Fruit fly (Drosophila melanogaster) whole organism, embryonic: ENCODE measurements around the gene CG10993.

Experiments used
- Adf1 ChIP-seq: fragments of 200-800 bp; sonication (Bioruptor generic); IDR thresholded peaks from 2 replicates; pipeline ENCODE4 v1.3.6; 2022; ENCODE audit warnings: missing biosample characterization, missing genetic modification characterization
- Atf-2 ChIP-seq: fragments of 200-800 bp; sonication (Bioruptor generic); optimal IDR thresholded peaks from 2 replicates; lab custom pipeline; 2016; ENCODE audit warnings: missing biosample characterization, missing genetic modification characterization
- BtbVII ChIP-seq: fragments of 200-800 bp; sonication (Bioruptor generic); optimal IDR thresholded peaks from 3 replicates; lab custom pipeline; 2017; ENCODE audit warnings: missing biosample characterization, mild to moderate bottlenecking, missing genetic modification characterization
- CG10565 ChIP-seq: fragments of 200-800 bp; sonication (Bioruptor generic); optimal IDR thresholded peaks from 3 replicates; lab custom pipeline; 2016; ENCODE audit warnings: missing biosample characterization, mild to moderate bottlenecking, missing genetic modification characterization
- CG11398 ChIP-seq: fragments of 200-800 bp; sonication (Bioruptor generic); optimal IDR thresholded peaks from 2 replicates; lab custom pipeline; 2016; ENCODE audit warnings: missing biosample characterization, missing genetic modification characterization
- CG12071 ChIP-seq: fragments of 200-800 bp; sonication (Bioruptor generic); optimal IDR thresholded peaks from 3 replicates; lab custom pipeline; 2018; ENCODE audit warnings: missing biosample characterization, mild to moderate bottlenecking, missing genetic modification characterization
- CG12104 ChIP-seq: fragments of 200-800 bp; sonication (Bioruptor generic); optimal IDR thresholded peaks from 3 replicates; lab custom pipeline; 2016; ENCODE audit warnings: missing biosample characterization, missing genetic modification characterization
- CG12744 ChIP-seq: fragments of 200-800 bp; sonication (Bioruptor generic); optimal IDR thresholded peaks from 2 replicates; lab custom pipeline; 2016; ENCODE audit warnings: missing biosample characterization, missing genetic modification characterization
- CG14667 ChIP-seq: fragments of 200-800 bp; sonication (Bioruptor generic); IDR thresholded peaks from 2 replicates; pipeline ENCODE4 v1.3.6; 2022; ENCODE audit warnings: missing biosample characterization, missing genetic modification characterization
- CG14860 ChIP-seq: fragments of 200-800 bp; sonication (Bioruptor generic); IDR thresholded peaks from 3 replicates; pipeline ENCODE4 v1.3.6; 2022; ENCODE audit warnings: missing biosample characterization, missing genetic modification characterization; ENCODE audit not compliant: partially characterized antibody
- CG14965 ChIP-seq: fragments of 200-800 bp; sonication (Bioruptor generic); optimal IDR thresholded peaks from 2 replicates; lab custom pipeline; 2016; ENCODE audit warnings: missing biosample characterization, missing genetic modification characterization, borderline replicate concordance
- CG17361 ChIP-seq: fragments of 200-800 bp; sonication (Bioruptor generic); IDR thresholded peaks from 3 replicates; pipeline ENCODE4 v1.3.6; 2022; ENCODE audit warnings: missing biosample characterization, missing genetic modification characterization
- CG17612 ChIP-seq: fragments of 200-800 bp; sonication (Bioruptor generic); IDR thresholded peaks from 2 replicates; pipeline ENCODE4 v1.3.6; 2022; ENCODE audit warnings: missing biosample characterization, missing genetic modification characterization
- CG17829 ChIP-seq: fragments of 200-800 bp; optimal IDR thresholded peaks from 2 replicates; lab custom pipeline; 2019; ENCODE audit warnings: missing biosample characterization, mild to moderate bottlenecking, missing genetic modification characterization, moderate library complexity
- CG17912 ChIP-seq: fragments of 200-800 bp; sonication (Bioruptor generic); optimal IDR thresholded peaks from 2 replicates; lab custom pipeline; 2018; ENCODE audit warnings: missing biosample characterization, mild to moderate bottlenecking, missing genetic modification characterization
- CG18599 ChIP-seq: fragments of 200-800 bp; sonication (Bioruptor generic); optimal IDR thresholded peaks from 3 replicates; lab custom pipeline; 2017; ENCODE audit warnings: missing biosample characterization, missing genetic modification characterization, mild to moderate bottlenecking, moderate library complexity, missing genetic modification reagents
- CG2202 ChIP-seq: fragments of 200-800 bp; sonication (Bioruptor generic); optimal IDR thresholded peaks from 2 replicates; lab custom pipeline; 2018; ENCODE audit warnings: missing biosample characterization, mild to moderate bottlenecking, missing genetic modification characterization
- CG2678 ChIP-seq: fragments of 200-800 bp; sonication (Bioruptor generic); optimal IDR thresholded peaks from 3 replicates; lab custom pipeline; 2019; ENCODE audit warnings: missing biosample characterization, mild to moderate bottlenecking, missing genetic modification characterization, moderate library complexity
- CG3995 ChIP-seq: fragments of 200-800 bp; sonication (Bioruptor generic); optimal IDR thresholded peaks from 3 replicates; lab custom pipeline; 2016; ENCODE audit warnings: missing biosample characterization, missing genetic modification characterization
- CG4617 ChIP-seq: fragments of 200-800 bp; sonication (Bioruptor generic); optimal IDR thresholded peaks from 3 replicates; lab custom pipeline; 2016; ENCODE audit warnings: missing biosample characterization, missing genetic modification characterization, borderline replicate concordance
- CG6813 ChIP-seq: fragments of 200-800 bp; sonication (Bioruptor generic); optimal IDR thresholded peaks from 2 replicates; lab custom pipeline; 2017; ENCODE audit warnings: missing biosample characterization, missing genetic modification characterization, mild to moderate bottlenecking, moderate library complexity, missing genetic modification reagents
- CG8388 ChIP-seq: fragments of 200-800 bp; sonication (Bioruptor generic); optimal IDR thresholded peaks from 2 replicates; lab custom pipeline; 2019; ENCODE audit warnings: missing biosample characterization, mild to moderate bottlenecking, missing genetic modification characterization, moderate library complexity
- CG9437 ChIP-seq: fragments of 200-800 bp; sonication (Bioruptor generic); optimal IDR thresholded peaks from 2 replicates; lab custom pipeline; 2018; ENCODE audit warnings: missing biosample characterization, mild to moderate bottlenecking, missing genetic modification characterization
- D19B ChIP-seq: fragments of 200-800 bp; sonication (Bioruptor generic); optimal IDR thresholded peaks from 2 replicates; lab custom pipeline; 2017; ENCODE audit warnings: missing biosample characterization, mild to moderate bottlenecking, missing genetic modification characterization
- Dip2 ChIP-seq: fragments of 200-800 bp; sonication (Bioruptor generic); IDR thresholded peaks from 2 replicates; pipeline ENCODE4 v1.3.6; 2022; ENCODE audit warnings: missing biosample characterization, missing genetic modification characterization
- Doc2 ChIP-seq: fragments of 200-800 bp; sonication (Bioruptor generic); IDR thresholded peaks from 2 replicates; pipeline ENCODE4 v1.3.6; 2022; ENCODE audit warnings: missing biosample characterization, missing genetic modification characterization
- Fer1 ChIP-seq: fragments of 200-800 bp; sonication (Bioruptor generic); optimal IDR thresholded peaks from 2 replicates; lab custom pipeline; 2017; ENCODE audit warnings: missing biosample characterization, mild to moderate bottlenecking, missing genetic modification characterization
- Hand ChIP-seq: fragments of 200-800 bp; sonication (Bioruptor generic); optimal IDR thresholded peaks from 2 replicates; lab custom pipeline; 2017; ENCODE audit warnings: mild to moderate bottlenecking, missing biosample characterization, missing genetic modification reagents, missing genetic modification characterization
- Hmx ChIP-seq: fragments of 200-800 bp; sonication (Bioruptor generic); optimal IDR thresholded peaks from 2 replicates; lab custom pipeline; 2016; ENCODE audit warnings: missing biosample characterization, missing genetic modification characterization
- Hr3 ChIP-seq: fragments of 200-800 bp; sonication (Bioruptor generic); optimal IDR thresholded peaks from 3 replicates; lab custom pipeline; 2016; ENCODE audit warnings: missing biosample characterization, missing genetic modification characterization
- Med ChIP-seq: fragments of 200-800 bp; sonication (Bioruptor generic); peaks from one replicate; lab custom pipeline; 2016; ENCODE audit warnings: missing biosample characterization, missing genetic modification characterization, mild to moderate bottlenecking, inconsistent platforms, moderate library complexity
- Pdp1 ChIP-seq, 2 experiments: fragments of 200-800 bp; sonication (Bioruptor generic); optimal IDR thresholded peaks; 3 replicates each; lab custom pipeline; 2016; ENCODE audit warnings: missing biosample characterization in 2 of 2, missing genetic modification characterization in 2 of 2, mild to moderate bottlenecking in 1 of 2, moderate library complexity in 1 of 2
- Sox100B ChIP-seq: fragments of 200-800 bp; sonication (Bioruptor generic); optimal IDR thresholded peaks from 3 replicates; lab custom pipeline; 2018; ENCODE audit warnings: missing biosample characterization, mild to moderate bottlenecking, missing genetic modification characterization
- Taf1 ChIP-seq: fragments of 200-800 bp; sonication (Bioruptor generic); IDR thresholded peaks from 2 replicates; pipeline ENCODE4 v1.3.6; 2022; ENCODE audit warnings: missing biosample characterization, missing genetic modification characterization
- Trl ChIP-seq, 3 experiments: fragments of >200 bp in 2 of 3; fragments of 200-800 bp in 1 of 3; sonication (Bioruptor generic) in 1 of 3; optimal IDR thresholded peaks; 2 replicates in 1 of 3; 3 replicates in 2 of 3; lab custom pipeline; 2016 to 2017; ENCODE audit warnings: missing biosample characterization in 1 of 3, missing genetic modification characterization in 1 of 3
- ac ChIP-seq: fragments of 200-800 bp; sonication (Bioruptor generic); optimal IDR thresholded peaks from 3 replicates; lab custom pipeline; 2017; ENCODE audit warnings: missing biosample characterization, mild to moderate bottlenecking, missing genetic modification characterization
- bigmax ChIP-seq: fragments of 200-800 bp; sonication (Bioruptor generic); optimal IDR thresholded peaks from 2 replicates; lab custom pipeline; 2018; ENCODE audit warnings: missing biosample characterization, mild to moderate bottlenecking, missing genetic modification characterization
- crp ChIP-seq, 2 experiments: fragments of 200-800 bp; sonication (Bioruptor generic); optimal IDR thresholded peaks; 2 replicates in 1 of 2; 3 replicates in 1 of 2; lab custom pipeline; 2017; ENCODE audit warnings: missing biosample characterization in 2 of 2, missing genetic modification characterization in 2 of 2, mild to moderate bottlenecking in 1 of 2, moderate library complexity in 1 of 2
- en ChIP-seq: fragments of 200-800 bp; sonication (Bioruptor generic); optimal IDR thresholded peaks from 2 replicates; lab custom pipeline; 2016; ENCODE audit warnings: missing biosample characterization, missing genetic modification characterization
- gcm ChIP-seq: fragments of 200-800 bp; sonication (Bioruptor generic); optimal IDR thresholded peaks from 2 replicates; lab custom pipeline; 2019; ENCODE audit warnings: missing biosample characterization, mild to moderate bottlenecking, missing genetic modification characterization, moderate library complexity
- hth ChIP-seq: fragments of >200 bp; optimal IDR thresholded peaks from 2 replicates; lab custom pipeline; 2017; ENCODE audit warnings: inconsistent platforms
- kay ChIP-seq: fragments of 200-800 bp; sonication (Bioruptor generic); optimal IDR thresholded peaks from 2 replicates; lab custom pipeline; 2016; ENCODE audit warnings: missing biosample characterization, missing genetic modification characterization
- nerfin-2 ChIP-seq: fragments of 200-800 bp; sonication (Bioruptor generic); IDR thresholded peaks from 2 replicates; pipeline ENCODE4 v1.3.6; 2022; ENCODE audit warnings: missing biosample characterization, missing genetic modification characterization; ENCODE audit not compliant: partially characterized antibody
- peb ChIP-seq: fragments of 200-800 bp; sonication (Bioruptor generic); IDR thresholded peaks from 2 replicates; pipeline ENCODE4 v1.3.6; 2022; ENCODE audit warnings: missing biosample characterization, missing genetic modification characterization
- slou ChIP-seq: fragments of 200-800 bp; sonication (Bioruptor generic); optimal IDR thresholded peaks from 3 replicates; lab custom pipeline; 2016; ENCODE audit warnings: missing biosample characterization, missing genetic modification characterization
- tin ChIP-seq: fragments of 200-800 bp; sonication (Bioruptor generic); optimal IDR thresholded peaks from 3 replicates; lab custom pipeline; 2016; ENCODE audit warnings: missing biosample characterization, missing genetic modification characterization
- unc-4 ChIP-seq: fragments of 200-800 bp; sonication (Bioruptor generic); IDR thresholded peaks from 2 replicates; pipeline ENCODE4 v1.3.6; 2022; ENCODE audit warnings: missing biosample characterization, missing genetic modification characterization; ENCODE audit not compliant: partially characterized antibody
- wek ChIP-seq: fragments of 200-800 bp; sonication (Bioruptor generic); optimal IDR thresholded peaks from 3 replicates; lab custom pipeline; 2018; ENCODE audit warnings: missing biosample characterization, mild to moderate bottlenecking, missing genetic modification characterization, moderate library complexity

The CG10993 gene

DNA sequence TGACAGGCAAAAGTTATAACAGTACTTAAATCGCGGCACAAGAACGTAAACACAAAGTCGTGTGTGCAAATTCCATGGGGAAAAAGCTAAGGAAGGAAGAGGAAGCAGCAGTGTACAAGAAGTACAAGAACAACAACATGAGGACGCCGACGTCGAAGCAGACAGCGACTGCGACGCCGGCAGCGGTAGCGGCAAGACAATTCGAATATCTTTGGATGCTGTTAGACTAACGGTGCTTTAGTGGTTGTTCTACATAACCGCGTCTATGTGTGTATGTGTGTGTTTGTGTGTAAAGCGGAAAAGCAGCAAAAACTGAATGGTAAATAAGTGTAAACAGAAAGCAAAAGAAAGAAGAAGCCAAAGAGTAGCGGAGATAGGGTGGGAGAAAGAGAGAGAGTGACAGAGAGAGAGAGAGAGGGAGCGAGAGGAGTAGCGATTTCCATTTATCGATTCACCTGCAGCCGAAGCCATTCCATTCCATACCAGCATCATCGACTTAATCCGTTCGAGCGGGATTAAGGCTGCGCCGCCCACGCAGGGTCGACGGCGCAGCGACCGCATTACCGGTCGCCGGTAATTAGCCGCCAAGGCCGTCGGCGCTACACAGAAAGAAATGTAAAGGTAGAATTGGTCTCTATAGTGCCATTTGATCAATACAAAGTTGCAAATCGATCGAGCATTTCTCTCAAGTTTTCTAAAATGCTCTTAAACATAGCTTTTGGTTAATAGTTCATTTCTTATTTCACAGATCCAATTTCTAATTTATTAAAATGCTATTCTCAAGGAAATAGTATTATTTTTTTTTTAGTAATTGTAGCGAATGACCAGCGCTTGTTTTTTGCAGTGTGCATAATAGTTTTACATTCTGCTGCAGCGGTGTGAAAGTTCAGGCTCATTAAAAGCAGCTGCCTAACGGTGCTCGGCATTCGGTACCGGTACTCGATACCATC, 6.7 kb downstream of the CG10993 start (continued):
- TF ChIP-seq CG18599 (GFP tag; lab: Kevin White, UChicago) (peak; percentile 54), wek (no peak), CG14860 (GFP tag; lab: Robert Waterston, UW) (no peak), CG4617 (GFP tag; lab: Kevin White, UChicago) (no peak), crp (GFP tag; optimal IDR thresholded peaks at IDR 0.05; lab: Kevin White, UChicago) (no peak), CG2678 (tag; lab: Kevin White, UChicago) (peak; percentile 69), CG10565 (no peak), Dip2 (no peak), Trl (optimal IDR thresholded peaks at IDR 0.05; lab: Kevin White, UChicago) (peak; percentile 49 to 63), Trl (GFP tag; optimal IDR thresholded peaks at IDR 0.05; lab: Kevin White, UChicago) (no peak), CG14965 (GFP tag; lab: Kevin White, UChicago) (no peak), kay (GFP tag; lab: Kevin White, UChicago) (no peak), gcm (GFP tag; lab: Kevin White, UChicago) (peak; percentile 25), CG11398 (GFP tag; lab: Kevin White, UChicago) (no peak), Hmx (no peak), unc-4 (GFP tag; lab: Robert Waterston, UW) (no peak), Fer1 (peak; percentile 18), ac (GFP tag; lab: Kevin White, UChicago) (no peak), Med (GFP tag; lab: Kevin White, UChicago) (peak; percentile 77), CG12071 (no peak), Sox100B (GFP tag; lab: Kevin White, UChicago) (peak; percentile 71), BtbVII (GFP tag; lab: Kevin White, UChicago) (no peak), CG8388 (GFP tag; lab: Kevin White, UChicago) (peak; percentile 56), Atf-2 (GFP tag; lab: Kevin White, UChicago) (no peak), CG14667 (GFP tag; lab: Robert Waterston, UW) (no peak), CG2202 (tag; lab: Kevin White, UChicago) (no peak), CG12744 (GFP tag; lab: Kevin White, UChicago) (no peak), Pdp1 (GFP tag; optimal IDR thresholded peaks at IDR 0.05; lab: Kevin White, UChicago) (peak; percentile 12 to 45), CG17829 (peak; percentile 33), CG12104 (GFP tag; lab: Kevin White, UChicago) (peak; percentile 33), tin (peak; percentile 45), CG3995 (GFP tag; lab: Kevin White, UChicago) (no peak), bigmax (GFP tag; lab: Kevin White, UChicago) (no peak), Hr3 (peak; percentile 16), Doc2 (GFP tag; lab: Robert Waterston, UW) (no peak), CG6813 (GFP tag; lab: Kevin White, UChicago) (no peak), hth (lab: Kevin White, UChicago) (no peak), CG17361 (GFP tag; lab: Robert Waterston, UW) (peak; percentile 60; the same call in 2 of the 3 replicates), Adf1 (peak; percentile 94), CG9437 (GFP tag; lab: Kevin White, UChicago) (peak; percentile 22), slou (GFP tag; lab: Kevin White, UChicago) (no peak), Taf1 (no peak), Hand (GFP tag; lab: Kevin White, UChicago) (peak; percentile 36), nerfin-2 (GFP tag; lab: Robert Waterston, UW) (no peak), D19B (no peak), CG17612 (GFP tag; lab: Robert Waterston, UW) (no peak), CG17912 (GFP tag; lab: Kevin White, UChicago) (no peak), en (GFP tag; lab: Kevin White, UChicago) (no peak), peb (GFP tag; lab: Robert Waterston, UW) (no peak)
